Fruit fly (Drosophila melanogaster) whole organism, embryonic: ENCODE data around the gene Indy-2.

Experiments
- Atf-2 ChIP-seq: fragments of 200-800 bp; sonication (Bioruptor generic); optimal IDR thresholded peaks from 2 replicates; lab custom pipeline; 2016; ENCODE audit warnings: missing biosample characterization, missing genetic modification characterization
- B-H1 ChIP-seq: fragments of 200-800 bp; sonication (Bioruptor generic); IDR thresholded peaks from 3 replicates; pipeline ENCODE4 v1.3.6; 2022; ENCODE audit warnings: missing biosample characterization, missing genetic modification characterization
- Blimp-1 ChIP-seq: fragments of 200-800 bp; sonication (Bioruptor generic); optimal IDR thresholded peaks from 3 replicates; lab custom pipeline; 2018; ENCODE audit warnings: missing biosample characterization, missing genetic modification characterization, mild to moderate bottlenecking, moderate library complexity, missing genetic modification reagents
- CG1024 ChIP-seq: fragments of 200-800 bp; sonication (Bioruptor generic); IDR thresholded peaks from 2 replicates; pipeline ENCODE4 v1.3.6; 2022; ENCODE audit warnings: missing biosample characterization, missing genetic modification characterization
- CG10267 ChIP-seq: fragments of 200-800 bp; sonication (Bioruptor generic); optimal IDR thresholded peaks from 2 replicates; lab custom pipeline; 2018; ENCODE audit warnings: missing biosample characterization, mild to moderate bottlenecking, missing genetic modification characterization, moderate library complexity
- CG10543 ChIP-seq: fragments of 200-800 bp; sonication (Bioruptor generic); optimal IDR thresholded peaks from 3 replicates; lab custom pipeline; 2017; ENCODE audit warnings: missing biosample characterization, mild to moderate bottlenecking, missing genetic modification characterization, moderate library complexity
- CG11085 ChIP-seq: fragments of 200-800 bp; sonication (Bioruptor generic); IDR thresholded peaks from 2 replicates; pipeline ENCODE4 v1.3.6; 2022; ENCODE audit warnings: missing biosample characterization, missing genetic modification characterization
- CG11456 ChIP-seq: fragments of 200-800 bp; sonication (Bioruptor generic); IDR thresholded peaks from 3 replicates; pipeline ENCODE4 v1.3.6; 2022; ENCODE audit warnings: missing biosample characterization, missing genetic modification characterization
- CG1529 ChIP-seq: fragments of 200-800 bp; sonication (Bioruptor generic); optimal IDR thresholded peaks from 3 replicates; lab custom pipeline; 2018; ENCODE audit warnings: missing biosample characterization, missing genetic modification characterization
- CG15479 ChIP-seq: fragments of 200-800 bp; sonication (Bioruptor generic); optimal IDR thresholded peaks from 3 replicates; lab custom pipeline; 2019; ENCODE audit warnings: missing biosample characterization, mild to moderate bottlenecking, missing genetic modification characterization, moderate library complexity
- CG1602 ChIP-seq: fragments of 200-800 bp; sonication (Bioruptor generic); optimal IDR thresholded peaks from 3 replicates; lab custom pipeline; 2016; ENCODE audit warnings: missing biosample characterization, missing genetic modification characterization
- CG30020 ChIP-seq: fragments of 200-800 bp; optimal IDR thresholded peaks from 2 replicates; lab custom pipeline; 2019; ENCODE audit warnings: missing biosample characterization, mild to moderate bottlenecking, missing genetic modification characterization, moderate library complexity
- CG33213 ChIP-seq: fragments of 200-800 bp; sonication (Bioruptor generic); optimal IDR thresholded peaks from 3 replicates; lab custom pipeline; 2016; ENCODE audit warnings: missing biosample characterization, missing genetic modification characterization
- CG3847 ChIP-seq: fragments of 200-800 bp; sonication (Bioruptor generic); IDR thresholded peaks from 2 replicates; pipeline ENCODE4 v1.3.6; 2022; ENCODE audit warnings: missing biosample characterization, missing genetic modification characterization
- CG6254 ChIP-seq: fragments of 200-800 bp; sonication (Bioruptor generic); optimal IDR thresholded peaks from 3 replicates; lab custom pipeline; 2017; ENCODE audit warnings: mild to moderate bottlenecking, missing biosample characterization, missing genetic modification reagents, missing genetic modification characterization
- CG8359 ChIP-seq: fragments of 200-800 bp; sonication (Bioruptor generic); optimal IDR thresholded peaks from 2 replicates; lab custom pipeline; 2017; ENCODE audit warnings: missing biosample characterization, mild to moderate bottlenecking, missing genetic modification characterization, borderline replicate concordance
- CG8765 ChIP-seq: fragments of 200-800 bp; sonication (Bioruptor generic); IDR thresholded peaks from 2 replicates; pipeline ENCODE4 v1.3.6; 2022; ENCODE audit warnings: missing biosample characterization, missing genetic modification characterization
- CG9609 ChIP-seq: fragments of 200-800 bp; sonication (Bioruptor generic); optimal IDR thresholded peaks from 3 replicates; lab custom pipeline; 2016; ENCODE audit warnings: missing biosample characterization, missing genetic modification characterization
- CHES-1-like ChIP-seq: fragments of 200-800 bp; sonication (Bioruptor generic); optimal IDR thresholded peaks from 2 replicates; lab custom pipeline; 2016; ENCODE audit warnings: missing biosample characterization, missing genetic modification characterization
- CTCF ChIP-seq: fragments of 200-800 bp; sonication (Bioruptor generic); optimal IDR thresholded peaks from 2 replicates; lab custom pipeline; 2017; ENCODE audit warnings: missing biosample characterization, mild to moderate bottlenecking, missing genetic modification characterization, moderate library complexity
- CkIIα-i1 ChIP-seq: fragments of 200-800 bp; sonication (Bioruptor generic); IDR thresholded peaks from 2 replicates; pipeline ENCODE4 v1.3.6; 2022; ENCODE audit warnings: missing biosample characterization, missing genetic modification characterization
- NFAT ChIP-seq: fragments of 200-800 bp; sonication (Bioruptor generic); IDR thresholded peaks from 2 replicates; pipeline ENCODE4 v1.3.6; 2022; ENCODE audit warnings: missing biosample characterization, missing genetic modification characterization
- Neu2 ChIP-seq: fragments of 200-800 bp; sonication (Bioruptor generic); optimal IDR thresholded peaks from 3 replicates; lab custom pipeline; 2016; ENCODE audit warnings: missing biosample characterization, missing genetic modification characterization, borderline replicate concordance
- Nf-YB ChIP-seq: fragments of 200-800 bp; sonication (Bioruptor generic); optimal IDR thresholded peaks from 3 replicates; lab custom pipeline; 2019; ENCODE audit warnings: missing biosample characterization, mild to moderate bottlenecking, missing genetic modification characterization, moderate library complexity
- Nf-YC ChIP-seq: fragments of 200-800 bp; optimal IDR thresholded peaks from 3 replicates; lab custom pipeline; 2019; ENCODE audit warnings: missing biosample characterization, mild to moderate bottlenecking, missing genetic modification characterization, moderate library complexity
- NfI ChIP-seq: fragments of 200-800 bp; sonication (Bioruptor generic); optimal IDR thresholded peaks from 3 replicates; lab custom pipeline; 2018; ENCODE audit warnings: missing biosample characterization, mild to moderate bottlenecking, missing genetic modification characterization, moderate library complexity
- Opbp ChIP-seq: fragments of 200-800 bp; sonication (Bioruptor generic); IDR thresholded peaks from 3 replicates; pipeline ENCODE4 v1.3.6; 2022; ENCODE audit warnings: missing biosample characterization, missing genetic modification characterization; ENCODE audit not compliant: partially characterized antibody
- Xrp1 ChIP-seq: fragments of 200-800 bp; sonication (Bioruptor generic); IDR thresholded peaks from 2 replicates; pipeline ENCODE4 v1.3.6; 2022; ENCODE audit warnings: missing biosample characterization, missing genetic modification characterization
- ap ChIP-seq: fragments of 200-800 bp; sonication (Bioruptor generic); IDR thresholded peaks from 2 replicates; pipeline ENCODE4 v1.3.6; 2022; ENCODE audit warnings: missing biosample characterization, missing genetic modification characterization
- ase ChIP-seq: fragments of 200-800 bp; sonication (Bioruptor generic); IDR thresholded peaks from 3 replicates; pipeline ENCODE4 v1.3.6; 2022; ENCODE audit warnings: missing biosample characterization, missing genetic modification characterization
- caup ChIP-seq: fragments of 200-800 bp; sonication (Bioruptor generic); optimal IDR thresholded peaks from 3 replicates; lab custom pipeline; 2017; ENCODE audit warnings: missing biosample characterization, mild to moderate bottlenecking, missing genetic modification characterization, moderate library complexity; ENCODE audit not compliant: severe bottlenecking
- dysf ChIP-seq: fragments of 200-800 bp; sonication (Bioruptor generic); IDR thresholded peaks from 3 replicates; pipeline ENCODE4 v1.3.6; 2022; ENCODE audit warnings: missing biosample characterization, missing genetic modification characterization
- esg ChIP-seq: fragments of 200-800 bp; sonication (Bioruptor generic); conservative IDR thresholded peaks from 2 replicates; pipeline ENCODE4 v1.3.6; 2022; ENCODE audit warnings: missing biosample characterization, missing genetic modification characterization
- ftz-f1 ChIP-seq: fragments of 200-800 bp; sonication (Bioruptor generic); optimal IDR thresholded peaks from 2 replicates; lab custom pipeline; 2016; ENCODE audit warnings: missing biosample characterization, missing genetic modification characterization
- gcm ChIP-seq: fragments of 200-800 bp; sonication (Bioruptor generic); optimal IDR thresholded peaks from 2 replicates; lab custom pipeline; 2019; ENCODE audit warnings: missing biosample characterization, mild to moderate bottlenecking, missing genetic modification characterization, moderate library complexity
- grau ChIP-seq: fragments of 200-800 bp; optimal IDR thresholded peaks from 3 replicates; lab custom pipeline; 2019; ENCODE audit warnings: missing biosample characterization, mild to moderate bottlenecking, missing genetic modification characterization, moderate library complexity
- jing ChIP-seq: fragments of 200-800 bp; sonication (Bioruptor generic); optimal IDR thresholded peaks from 2 replicates; lab custom pipeline; 2018; ENCODE audit warnings: missing biosample characterization, mild to moderate bottlenecking, missing genetic modification characterization
- klu ChIP-seq: fragments of 200-800 bp; sonication (Bioruptor generic); IDR thresholded peaks from 2 replicates; pipeline ENCODE4 v1.3.6; 2022; ENCODE audit warnings: missing biosample characterization, missing genetic modification characterization
- knrl ChIP-seq: fragments of 200-800 bp; sonication (Bioruptor generic); IDR thresholded peaks from 3 replicates; pipeline ENCODE4 v1.3.6; 2022; ENCODE audit warnings: missing biosample characterization, missing genetic modification characterization; ENCODE audit not compliant: partially characterized antibody
- lilli ChIP-seq: fragments of 200-800 bp; sonication (Bioruptor generic); optimal IDR thresholded peaks from 3 replicates; lab custom pipeline; 2016; ENCODE audit warnings: missing biosample characterization, missing genetic modification characterization
- lmd ChIP-seq: fragments of 200-800 bp; sonication (Bioruptor generic); IDR thresholded peaks from 2 replicates; pipeline ENCODE4 v1.3.6; 2022; ENCODE audit warnings: missing biosample characterization, missing genetic modification characterization
- org-1 ChIP-seq: fragments of 200-800 bp; sonication (Bioruptor generic); optimal IDR thresholded peaks from 2 replicates; lab custom pipeline; 2017; ENCODE audit warnings: missing biosample characterization, missing genetic modification characterization
- peb ChIP-seq: fragments of 200-800 bp; sonication (Bioruptor generic); IDR thresholded peaks from 2 replicates; pipeline ENCODE4 v1.3.6; 2022; ENCODE audit warnings: missing biosample characterization, missing genetic modification characterization
- row ChIP-seq: fragments of 200-800 bp; sonication (Bioruptor generic); IDR thresholded peaks from 3 replicates; pipeline ENCODE4 v1.3.6; 2022; ENCODE audit warnings: missing biosample characterization, missing genetic modification characterization
- scrt ChIP-seq: fragments of 200-800 bp; sonication (Bioruptor generic); optimal IDR thresholded peaks from 2 replicates; lab custom pipeline; 2018; ENCODE audit warnings: missing biosample characterization, mild to moderate bottlenecking, missing genetic modification characterization, moderate library complexity
- sima ChIP-seq: fragments of 200-800 bp; sonication (Bioruptor generic); optimal IDR thresholded peaks from 2 replicates; lab custom pipeline; 2016; ENCODE audit warnings: missing biosample characterization, missing genetic modification characterization
- slou ChIP-seq: fragments of 200-800 bp; sonication (Bioruptor generic); optimal IDR thresholded peaks from 3 replicates; lab custom pipeline; 2016; ENCODE audit warnings: missing biosample characterization, missing genetic modification characterization
- sug ChIP-seq: fragments of 200-800 bp; optimal IDR thresholded peaks from 2 replicates; lab custom pipeline; 2019; ENCODE audit warnings: missing biosample characterization, mild to moderate bottlenecking, missing genetic modification characterization, moderate library complexity
- tgo ChIP-seq: fragments of 200-800 bp; sonication (Bioruptor generic); IDR thresholded peaks from 3 replicates; pipeline ENCODE4 v1.3.6; 2022; ENCODE audit warnings: missing biosample characterization, missing genetic modification characterization
- tio ChIP-seq: fragments of 200-800 bp; sonication (Bioruptor generic); optimal IDR thresholded peaks from 2 replicates; lab custom pipeline; 2017; ENCODE audit warnings: missing biosample characterization, missing genetic modification characterization, inconsistent platforms
- tup ChIP-seq: fragments of 200-800 bp; sonication (Bioruptor generic); optimal IDR thresholded peaks from 2 replicates; lab custom pipeline; 2016; ENCODE audit warnings: missing biosample characterization, mild to moderate bottlenecking, missing genetic modification characterization, moderate library complexity

Gene Indy-2

dm6 chr3R:20035887-20036286 is 6.7 kb upstream of the Indy-2 start, which contains the start of gene Regnase-1 (continued):
- TF ChIP-seq jing (GFP tag; lab: Kevin White, UChicago) (peak; percentile 55), tup (GFP tag; lab: Kevin White, UChicago) (peak; percentile 64), dysf (GFP tag; lab: Robert Waterston, UW) (peak; percentile 86), sima (GFP tag; lab: Kevin White, UChicago) (peak; percentile 77), CG30020 (peak; percentile 63), Nf-YB (GFP tag; lab: Kevin White, UChicago) (peak; percentile 78), ase (peak; percentile 76; the same call in 2 of the 3 replicates), Neu2 (GFP tag; lab: Kevin White, UChicago) (peak; percentile 62), CG11085 (GFP tag; lab: Robert Waterston, UW) (peak; percentile 84; the same call in 1 of the 2 replicates), peb (GFP tag; lab: Robert Waterston, UW) (peak; percentile 58; the same call in 1 of the 2 replicates), CG1529 (GFP tag; lab: Kevin White, UChicago) (peak; percentile 90), ap (GFP tag; lab: Robert Waterston, UW) (peak; percentile 79), knrl (peak; percentile 95), Blimp-1 (GFP tag; lab: Kevin White, UChicago) (peak; percentile 79), NFAT (GFP tag; lab: Robert Waterston, UW) (peak; percentile 89), tgo (GFP tag; lab: Robert Waterston, UW) (peak; percentile 83), Nf-YC (tag; lab: Kevin White, UChicago) (peak; percentile 78), tio (GFP tag; lab: Kevin White, UChicago) (peak; percentile 57), Xrp1 (GFP tag; lab: Robert Waterston, UW) (peak; percentile 68), CG1602 (GFP tag; lab: Kevin White, UChicago) (peak; percentile 68), org-1 (GFP tag; lab: Kevin White, UChicago) (peak; percentile 83), CG8765 (peak; percentile 47; the same call in 1 of the 2 replicates), slou (peak; percentile 85), CG1024 (GFP tag; lab: Robert Waterston, UW) (peak; percentile 80), Atf-2 (GFP tag; lab: Kevin White, UChicago) (peak; percentile 79), esg (GFP tag; lab: Robert Waterston, UW) (0 out of 2 replicates have a peak, but pooled peaks have one; percentile 15), CkIIα-i1 (peak; percentile 63; the same call in 1 of the 2 replicates), CG3847 (GFP tag; lab: Robert Waterston, UW) (peak; percentile 91), ftz-f1 (GFP tag; lab: Kevin White, UChicago) (no peak), CG6254 (peak; percentile 93), NfI (GFP tag; lab: Kevin White, UChicago) (peak; percentile 97), CG15479 (peak; percentile 59), sug (peak; percentile 88), B-H1 (GFP tag; lab: Robert Waterston, UW) (peak; percentile 83), lilli (peak; percentile 84), CG11456 (peak; percentile 90), CG10267 (tag; lab: Kevin White, UChicago) (peak; percentile 91), scrt (GFP tag; lab: Kevin White, UChicago) (peak; percentile 89), row (GFP tag; lab: Robert Waterston, UW) (peak; percentile 74), Opbp (GFP tag; lab: Robert Waterston, UW) (peak; percentile 98), CTCF (peak; percentile 73), CHES-1-like (GFP tag; lab: Kevin White, UChicago) (peak; percentile 89), grau (peak; percentile 85), CG8359 (GFP tag; lab: Kevin White, UChicago) (peak; percentile 86), lmd (GFP tag; lab: Robert Waterston, UW) (peak; percentile 67), CG9609 (GFP tag; lab: Kevin White, UChicago) (peak; percentile 79), CG33213 (GFP tag; lab: Kevin White, UChicago) (peak; percentile 92), caup (peak; percentile 98), klu (GFP tag; lab: Robert Waterston, UW) (0 out of 2 replicates have a peak, but pooled peaks have one; percentile 29), CG10543 (peak; percentile 92), gcm (GFP tag; lab: Kevin White, UChicago) (peak; percentile 94)
